Worm (Caenorhabditis elegans) whole organism, L2 larva: ENCODE data around the gene csn-3.

Source experiments
- R02D3.7 ChIP-seq: fragments of 150-350 bp; optimal IDR thresholded peaks from 2 replicates; lab custom pipeline; 2014; ENCODE audit warnings: missing biosample characterization, missing genetic modification characterization
- ZK546.5 ChIP-seq: sonication (generic microtip); optimal IDR thresholded peaks from 2 replicates; lab custom pipeline; 2017; ENCODE audit warnings: missing biosample characterization, missing genetic modification characterization
- aly-2 ChIP-seq: fragments of 150-350 bp; optimal IDR thresholded peaks from 2 replicates; lab custom pipeline; 2014; ENCODE audit warnings: missing biosample characterization, missing genetic modification characterization
- ama-1 ChIP-seq: fragments of 150-350 bp; optimal IDR thresholded peaks from 2 replicates; lab custom pipeline; 2018; ENCODE audit warnings: inconsistent platforms
- fos-1 ChIP-seq: fragments of 150-350 bp; optimal IDR thresholded peaks from 2 replicates; lab custom pipeline; 2014; ENCODE audit warnings: missing biosample characterization, missing genetic modification characterization
- lsy-2 ChIP-seq, 2 experiments: fragments of 150-350 bp in 1 of 2; sonication (generic microtip) in 1 of 2; optimal IDR thresholded peaks; 2 replicates each; lab custom pipeline; 2014 to 2017; ENCODE audit warnings: missing biosample characterization in 2 of 2, missing genetic modification characterization in 2 of 2
- mab-5 ChIP-seq: fragments of 150-350 bp; optimal IDR thresholded peaks from 2 replicates; lab custom pipeline; 2014; ENCODE audit warnings: missing biosample characterization, missing genetic modification characterization
- nhr-10 ChIP-seq: sonication (generic microtip); optimal IDR thresholded peaks from 2 replicates; lab custom pipeline; 2017; ENCODE audit warnings: missing biosample characterization, missing genetic modification characterization
- nhr-129 ChIP-seq: fragments of 150-350 bp; optimal IDR thresholded peaks from 2 replicates; lab custom pipeline; 2014; ENCODE audit warnings: missing biosample characterization, missing genetic modification characterization
- nhr-237 ChIP-seq: fragments of 150-350 bp; optimal IDR thresholded peaks from 2 replicates; lab custom pipeline; 2014; ENCODE audit warnings: missing biosample characterization, missing genetic modification characterization
- unc-39 ChIP-seq: fragments of 150-350 bp; optimal IDR thresholded peaks from 2 replicates; lab custom pipeline; 2014; ENCODE audit warnings: missing biosample characterization, missing genetic modification characterization

- TF ChIP-seq mab-5 (tag; lab: Kevin White, UChicago) (no peak), ZK546.5 (tag; lab: Kevin White, UChicago) (no peak), unc-39 (tag; lab: Kevin White, UChicago) (no peak), nhr-129 (tag; lab: Kevin White, UChicago) (no peak), aly-2 (tag; lab: Kevin White, UChicago) (no peak), nhr-237 (no peak), ama-1 (lab: Kevin White, UChicago) (no peak), fos-1 (tag; lab: Kevin White, UChicago) (no peak), nhr-10 (no peak), lsy-2 (tag; optimal IDR thresholded peaks at IDR 0.05; lab: Kevin White, UChicago) (no peak), R02D3.7 (tag; lab: Kevin White, UChicago) (no peak)
Observed at ce11 chrIV:158662-159061, 35.9 kb upstream of the csn-3 start, which contains the start of gene Y38C1AA.7.
